Worm (Caenorhabditis elegans) whole organism, L2 larva: ENCODE data around the gene sre-2.

ENCODE experiments used
- C34F6.9 ChIP-seq: fragments of 150-350 bp; optimal IDR thresholded peaks from 2 replicates; lab custom pipeline; 2014; ENCODE audit warnings: missing biosample characterization, missing genetic modification characterization
- F13H6.1 ChIP-seq: sonication (generic microtip); optimal IDR thresholded peaks from 2 replicates; lab custom pipeline; 2016; ENCODE audit warnings: missing genetic modification characterization, missing compliant biosample characterization
- R02D3.7 ChIP-seq: fragments of 150-350 bp; optimal IDR thresholded peaks from 2 replicates; lab custom pipeline; 2014; ENCODE audit warnings: missing biosample characterization, missing genetic modification characterization
- Y55F3AM.14 ChIP-seq: fragments of 200-800 bp; sonication (Bioruptor generic); optimal IDR thresholded peaks from 2 replicates; lab custom pipeline; 2018; ENCODE audit warnings: mild to moderate bottlenecking, missing genetic modification characterization, missing compliant biosample characterization
- ZK546.5 ChIP-seq: sonication (generic microtip); optimal IDR thresholded peaks from 2 replicates; lab custom pipeline; 2017; ENCODE audit warnings: missing biosample characterization, missing genetic modification characterization
- alr-1 ChIP-seq: fragments of 150-350 bp; optimal IDR thresholded peaks from 2 replicates; lab custom pipeline; 2014; ENCODE audit warnings: missing biosample characterization, missing genetic modification characterization
- aly-2 ChIP-seq: fragments of 150-350 bp; optimal IDR thresholded peaks from 2 replicates; lab custom pipeline; 2014; ENCODE audit warnings: missing biosample characterization, missing genetic modification characterization
- blmp-1 ChIP-seq: sonication (generic microtip); optimal IDR thresholded peaks from 2 replicates; lab custom pipeline; 2017; ENCODE audit warnings: missing genetic modification characterization, mild to moderate bottlenecking, missing compliant biosample characterization, antibody characterized with exemption, moderate library complexity; ENCODE audit not compliant: insufficient read depth
- ceh-82 ChIP-seq: fragments of 150-350 bp; optimal IDR thresholded peaks from 2 replicates; lab custom pipeline; 2014; ENCODE audit warnings: missing biosample characterization, missing genetic modification characterization
- crh-2 ChIP-seq: sonication (generic microtip); optimal IDR thresholded peaks from 2 replicates; lab custom pipeline; 2017; ENCODE audit warnings: missing biosample characterization, missing genetic modification characterization
- dmd-4 ChIP-seq: sonication (generic microtip); optimal IDR thresholded peaks from 2 replicates; lab custom pipeline; 2017; ENCODE audit warnings: missing biosample characterization, missing genetic modification characterization
- egl-27 ChIP-seq: sonication (generic microtip); optimal IDR thresholded peaks from 3 replicates; lab custom pipeline; 2017; ENCODE audit warnings: missing biosample characterization, missing genetic modification reagents, missing genetic modification characterization
- elt-1 ChIP-seq: fragments of 150-350 bp; optimal IDR thresholded peaks from 2 replicates; lab custom pipeline; 2014; ENCODE audit warnings: missing biosample characterization, missing genetic modification characterization
- elt-3 ChIP-seq: sonication (generic microtip); optimal IDR thresholded peaks from 2 replicates; lab custom pipeline; 2017; ENCODE audit warnings: missing biosample characterization, missing genetic modification characterization
- fos-1 ChIP-seq: fragments of 150-350 bp; optimal IDR thresholded peaks from 2 replicates; lab custom pipeline; 2014; ENCODE audit warnings: missing biosample characterization, missing genetic modification characterization
- gmeb-1 ChIP-seq: fragments of 150-350 bp; optimal IDR thresholded peaks from 2 replicates; lab custom pipeline; 2014; ENCODE audit warnings: missing biosample characterization, missing genetic modification characterization
- lin-11 ChIP-seq: fragments of 150-350 bp; sonication (generic microtip); optimal IDR thresholded peaks from 2 replicates; lab custom pipeline; 2014; ENCODE audit warnings: missing biosample characterization, missing genetic modification characterization, inconsistent platforms, mixed read lengths
- lin-13 ChIP-seq: fragments of 150-350 bp; optimal IDR thresholded peaks from 2 replicates; lab custom pipeline; 2014; ENCODE audit warnings: missing biosample characterization, missing genetic modification reagents, missing genetic modification characterization
- lin-39 ChIP-seq: fragments of 150-350 bp; optimal IDR thresholded peaks from 2 replicates; lab custom pipeline; 2014; ENCODE audit warnings: missing biosample characterization, missing genetic modification reagents, missing genetic modification characterization
- lsy-2 ChIP-seq, 2 experiments: fragments of 150-350 bp in 1 of 2; sonication (generic microtip) in 1 of 2; optimal IDR thresholded peaks; 2 replicates each; lab custom pipeline; 2014 to 2017; ENCODE audit warnings: missing biosample characterization in 2 of 2, missing genetic modification characterization in 2 of 2
- mab-5 ChIP-seq: fragments of 150-350 bp; optimal IDR thresholded peaks from 2 replicates; lab custom pipeline; 2014; ENCODE audit warnings: missing biosample characterization, missing genetic modification characterization
- mbf-1 ChIP-seq: sonication (generic microtip); optimal IDR thresholded peaks from 2 replicates; lab custom pipeline; 2017; ENCODE audit warnings: missing biosample characterization, missing genetic modification characterization
- mdl-1 ChIP-seq, 2 experiments: fragments of 150-350 bp in 1 of 2; sonication (generic microtip) in 1 of 2; optimal IDR thresholded peaks; 2 replicates each; lab custom pipeline; 2017; ENCODE audit warnings: missing biosample characterization in 2 of 2, missing genetic modification characterization in 2 of 2
- nhr-10 ChIP-seq: sonication (generic microtip); optimal IDR thresholded peaks from 2 replicates; lab custom pipeline; 2017; ENCODE audit warnings: missing biosample characterization, missing genetic modification characterization
- nhr-11 ChIP-seq: fragments of 150-350 bp; optimal IDR thresholded peaks from 2 replicates; lab custom pipeline; 2014; ENCODE audit warnings: missing biosample characterization, missing genetic modification characterization
- nhr-12 ChIP-seq: fragments of 150-350 bp; optimal IDR thresholded peaks from 2 replicates; lab custom pipeline; 2014; ENCODE audit warnings: missing biosample characterization, missing genetic modification characterization
- nhr-129 ChIP-seq: fragments of 150-350 bp; optimal IDR thresholded peaks from 2 replicates; lab custom pipeline; 2014; ENCODE audit warnings: missing biosample characterization, missing genetic modification characterization
- nhr-21 ChIP-seq: fragments of 150-350 bp; optimal IDR thresholded peaks from 2 replicates; lab custom pipeline; 2014; ENCODE audit warnings: missing biosample characterization, missing genetic modification characterization
- nhr-237 ChIP-seq: fragments of 150-350 bp; optimal IDR thresholded peaks from 2 replicates; lab custom pipeline; 2014; ENCODE audit warnings: missing biosample characterization, missing genetic modification characterization
- nhr-25 ChIP-seq: fragments of 150-350 bp; sonication (generic microtip); optimal IDR thresholded peaks from 3 replicates; lab custom pipeline; 2014; ENCODE audit warnings: missing biosample characterization, missing genetic modification characterization
- nhr-6 ChIP-seq: fragments of 150-350 bp; optimal IDR thresholded peaks from 2 replicates; lab custom pipeline; 2014; ENCODE audit warnings: missing biosample characterization, missing genetic modification characterization
- nhr-77 ChIP-seq: fragments of 150-350 bp; optimal IDR thresholded peaks from 2 replicates; lab custom pipeline; 2014; ENCODE audit warnings: missing biosample characterization, missing genetic modification characterization
- peb-1 ChIP-seq: fragments of 150-350 bp; optimal IDR thresholded peaks from 2 replicates; lab custom pipeline; 2014; ENCODE audit warnings: missing biosample characterization, missing genetic modification characterization
- sem-4 ChIP-seq: fragments of 150-350 bp; optimal IDR thresholded peaks from 2 replicates; lab custom pipeline; 2014; ENCODE audit warnings: missing biosample characterization, missing genetic modification reagents, missing genetic modification characterization
- skn-1 ChIP-seq: sonication (generic microtip); optimal IDR thresholded peaks from 2 replicates; lab custom pipeline; 2017; ENCODE audit warnings: missing biosample characterization, missing genetic modification characterization
- sma-3 ChIP-seq: sonication (generic microtip); optimal IDR thresholded peaks from 2 replicates; lab custom pipeline; 2016; ENCODE audit warnings: missing genetic modification reagents, missing genetic modification characterization, missing compliant biosample characterization
- snpc-4 ChIP-seq: fragments of 150-350 bp; optimal IDR thresholded peaks from 2 replicates; lab custom pipeline; 2014; ENCODE audit warnings: missing biosample characterization, missing genetic modification characterization
- unc-39 ChIP-seq: fragments of 150-350 bp; optimal IDR thresholded peaks from 2 replicates; lab custom pipeline; 2014; ENCODE audit warnings: missing biosample characterization, missing genetic modification characterization
- unc-55 ChIP-seq: fragments of 150-350 bp; sonication (generic microtip); optimal IDR thresholded peaks from 3 replicates; lab custom pipeline; 2014; ENCODE audit warnings: missing biosample characterization, missing genetic modification reagents, missing genetic modification characterization
- unc-62 ChIP-seq: fragments of 150-350 bp; optimal IDR thresholded peaks from 2 replicates; lab custom pipeline; 2014; ENCODE audit warnings: missing biosample characterization, missing genetic modification reagents, missing genetic modification characterization
- zag-1 ChIP-seq: fragments of 150-350 bp; optimal IDR thresholded peaks from 2 replicates; lab custom pipeline; 2014; ENCODE audit warnings: missing biosample characterization, missing genetic modification characterization
- ztf-1 ChIP-seq: fragments of 200-800 bp; sonication (Bioruptor generic); conservative IDR thresholded peaks from 2 replicates; pipeline ENCODE4 v1.3.6; 2022; ENCODE audit warnings: missing genetic modification characterization, missing compliant biosample characterization
- ztf-11 ChIP-seq: sonication (generic microtip); optimal IDR thresholded peaks from 2 replicates; lab custom pipeline; 2017; ENCODE audit warnings: missing biosample characterization, missing genetic modification characterization
- ztf-4 ChIP-seq: fragments of 150-350 bp; optimal IDR thresholded peaks from 2 replicates; lab custom pipeline; 2014; ENCODE audit warnings: missing biosample characterization, missing genetic modification characterization

sre-2 gene

DNA sequence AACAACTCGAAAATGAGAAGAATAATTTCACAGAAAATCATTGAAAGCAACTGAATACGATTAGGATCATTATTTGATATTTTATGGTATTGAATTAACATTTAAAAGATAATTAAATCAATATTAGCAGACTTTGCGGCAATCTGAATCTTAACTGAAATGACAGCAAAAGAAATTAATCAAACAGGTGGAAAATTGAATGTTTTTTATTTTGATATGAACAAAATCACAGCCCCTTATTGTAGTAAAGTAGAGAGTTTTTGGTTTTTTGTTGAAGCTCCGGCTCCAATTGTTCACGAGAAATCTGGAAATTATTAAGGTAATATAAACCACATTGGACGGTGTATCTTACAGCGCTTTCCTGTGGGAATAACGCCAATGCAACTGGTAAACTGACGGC lies at the start of gene sre-2:
Gene sre-2 (minus strand): TSS at position 101 of the 400 bp plus-strand sequence.
- TF ChIP-seq F13H6.1: no peak
- TF ChIP-seq ztf-4 (tag; lab: Kevin White, UChicago): no peak
- no peak for TF ChIP-seq lin-39
- TF ChIP-seq nhr-237 (tag; lab: Kevin White, UChicago): no peak
- no peak for TF ChIP-seq ZK546.5
- no peak for TF ChIP-seq ceh-82
- no peak for TF ChIP-seq nhr-77 (tag; lab: Kevin White, UChicago)
- no peak for TF ChIP-seq lin-11 (tag; lab: Kevin White, UChicago)
- no peak for TF ChIP-seq alr-1 (tag; lab: Kevin White, UChicago)
- TF ChIP-seq blmp-1: no peak
- TF ChIP-seq ztf-1: no peak
- TF ChIP-seq ztf-11: no peak
- no peak for TF ChIP-seq C34F6.9 (tag; lab: Kevin White, UChicago)
- no peak for TF ChIP-seq aly-2 (tag; lab: Kevin White, UChicago)
- TF ChIP-seq mdl-1 (tag; optimal IDR thresholded peaks at IDR 0.05; lab: Kevin White, UChicago): no peak
- TF ChIP-seq nhr-6: no peak
- TF ChIP-seq gmeb-1 (tag; lab: Kevin White, UChicago): no peak
- TF ChIP-seq zag-1 (tag; lab: Kevin White, UChicago): no peak

- TF ChIP-seq gmeb-1 (tag; lab: Kevin White, UChicago) (no peak), nhr-237 (tag; lab: Kevin White, UChicago) (no peak), ceh-82 (no peak), fos-1 (tag; lab: Kevin White, UChicago) (no peak), elt-3 (no peak), ZK546.5 (no peak), ztf-4 (tag; lab: Kevin White, UChicago) (no peak), nhr-77 (tag; lab: Kevin White, UChicago) (no peak), elt-1 (tag; lab: Kevin White, UChicago) (no peak), lin-11 (tag; lab: Kevin White, UChicago) (no peak), ztf-1 (no peak), ztf-11 (no peak), dmd-4 (tag; lab: Kevin White, UChicago) (no peak), zag-1 (tag; lab: Kevin White, UChicago) (no peak), Y55F3AM.14 (GFP tag; lab: Kevin White, UChicago) (no peak)
Observed at ce11 chrII:8149930-8150329, 48.0 kb upstream of the sre-2 start, which contains the start of gene F10B5.3. TSS of gene F10B5.3 (minus strand) at chrII:8150030.

DNA sequence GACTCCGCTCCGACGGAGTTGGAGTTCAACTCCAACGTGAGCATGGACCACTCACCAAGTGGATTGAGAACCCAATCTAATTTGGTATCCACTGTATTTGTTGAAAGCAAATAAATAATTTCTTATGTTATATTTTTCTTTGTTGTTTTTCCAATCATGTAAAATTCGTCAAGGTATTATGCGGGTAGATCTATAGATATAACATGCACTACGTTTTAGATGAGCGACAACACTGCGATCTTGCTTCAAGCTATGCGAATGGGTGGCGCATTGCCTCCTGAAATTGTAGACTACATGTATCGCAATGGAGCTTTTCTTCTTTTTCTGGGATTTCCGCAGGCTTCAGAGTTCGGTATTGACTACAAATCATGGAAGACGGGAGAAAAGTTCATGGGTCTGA lies 42.6 kb upstream of the sre-2 start, which contains the start of gene F10B5.2:
Gene F10B5.2 (plus strand): TSS at position 220 of the 400 bp plus-strand sequence.
- TF ChIP-seq nhr-77 (tag; lab: Kevin White, UChicago) (no peak), R02D3.7 (tag; lab: Kevin White, UChicago) (no peak), nhr-129 (tag; lab: Kevin White, UChicago) (no peak), lin-13 (GFP tag; lab: Kevin White, UChicago) (no peak)

ce11 chrII:8143278-8143931 lies 41.5 kb upstream of the sre-2 start, which contains the start of the genes ints-11 and rpl-10:
TSS of gene ints-11 (minus strand) at chrII:8143478.
TSS of gene rpl-10 (plus strand) at chrII:8143881.
- TF ChIP-seq elt-3: no peak
- no peak for TF ChIP-seq nhr-12 (tag; lab: Kevin White, UChicago)
- TF ChIP-seq ztf-1: no peak
- peak; percentile 42 for TF ChIP-seq fos-1 (tag; lab: Kevin White, UChicago)
- TF ChIP-seq dmd-4 (tag; lab: Kevin White, UChicago): no peak
- no peak for TF ChIP-seq alr-1 (tag; lab: Kevin White, UChicago)
- no peak for TF ChIP-seq nhr-6
- no peak for TF ChIP-seq nhr-10 (tag; lab: Kevin White, UChicago)
- no peak for TF ChIP-seq zag-1 (tag; lab: Kevin White, UChicago)
- TF ChIP-seq unc-39 (tag; lab: Kevin White, UChicago): no peak
- TF ChIP-seq crh-2: peak; percentile 58
- TF ChIP-seq peb-1: no peak
- TF ChIP-seq nhr-25 (tag; lab: Kevin White, UChicago): no peak
- no peak for TF ChIP-seq elt-1 (tag; lab: Kevin White, UChicago)
- peak; percentile 65 to 97 for TF ChIP-seq lsy-2 (tag; optimal IDR thresholded peaks at IDR 0.05; lab: Kevin White, UChicago)
- no peak for TF ChIP-seq mbf-1
- TF ChIP-seq sem-4 (tag; lab: Kevin White, UChicago): no peak
- peak; percentile 43 for TF ChIP-seq sma-3 (GFP tag; lab: Kevin White, UChicago)
- TF ChIP-seq unc-55 (GFP tag; lab: Kevin White, UChicago): peak; percentile 85
- TF ChIP-seq nhr-129 (tag; lab: Kevin White, UChicago): peak; percentile 69
- TF ChIP-seq mab-5 (tag; lab: Kevin White, UChicago): no peak
- TF ChIP-seq unc-62 (GFP tag; lab: Kevin White, UChicago): no peak
- peak; percentile 85 for TF ChIP-seq C34F6.9 (tag; lab: Kevin White, UChicago)
- no peak for TF ChIP-seq nhr-237 (tag; lab: Kevin White, UChicago)
- no peak for TF ChIP-seq egl-27 (tag; lab: Kevin White, UChicago)
- peak; percentile 22 for TF ChIP-seq lin-13 (GFP tag; lab: Kevin White, UChicago)
- peak; percentile 6 for TF ChIP-seq skn-1 (tag; lab: Kevin White, UChicago)
- TF ChIP-seq Y55F3AM.14 (GFP tag; lab: Kevin White, UChicago): no peak
- no peak for TF ChIP-seq ceh-82
- TF ChIP-seq aly-2 (tag; lab: Kevin White, UChicago): no peak
- no peak for TF ChIP-seq lin-11 (tag; lab: Kevin White, UChicago)
- TF ChIP-seq snpc-4 (tag; lab: Kevin White, UChicago): no peak
- TF ChIP-seq gmeb-1 (tag; lab: Kevin White, UChicago): peak; percentile 56
- TF ChIP-seq nhr-21: no peak
- no peak for TF ChIP-seq nhr-11 (tag; lab: Kevin White, UChicago)
